In the genomic region with DNA sequence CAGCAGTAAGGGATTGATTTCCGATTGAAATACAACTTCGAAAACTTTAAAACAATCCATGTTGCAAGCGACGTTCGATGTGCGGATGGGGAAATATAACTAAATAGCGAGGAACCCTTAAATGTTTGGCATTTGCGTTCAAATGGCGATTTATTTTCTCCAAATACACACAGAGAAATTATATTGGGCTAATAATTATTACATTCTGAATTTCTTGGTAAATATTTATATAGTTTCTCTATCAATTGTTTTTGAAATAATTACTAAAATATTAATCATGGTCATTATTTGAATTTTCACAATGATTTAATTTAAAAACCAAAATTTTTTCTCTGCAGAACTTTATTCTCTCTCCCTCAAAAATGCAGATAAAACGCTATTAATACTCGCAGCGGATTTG, we compare ENCODE assay signal across 3 fruit fly cellular contexts.
TF ChIP-seq lines count a peak whose summit lies in the region.

TSS of gene CG43210 (minus strand) at position 101 of the 400 bp plus-strand sequence.
TSS of gene hemo (minus strand) at position 101 of the 400 bp plus-strand sequence.

TF ChIP-seq in whole organism, prepupa, 60 proteins besides CTCF, POLR2A, EP300 and RAD21:
- peak; percentile 13 for TF ChIP-seq CG10631 (GFP tag; optimal IDR thresholded peaks at IDR 0.05; lab: Kevin White, UChicago)
- no peak for TF ChIP-seq CG11762 (GFP tag; optimal IDR thresholded peaks at IDR 0.05; lab: Kevin White, UChicago; ENCODE audit: insufficient read depth)

TF ChIP-seq in whole organism, pupa, 21 proteins besides CTCF, POLR2A, EP300 and RAD21:
- TF ChIP-seq CG8159 (tag; optimal IDR thresholded peaks at IDR 0.05; lab: Kevin White, UChicago) (peak; percentile 31), EcR (GFP tag; optimal IDR thresholded peaks at IDR 0.05; lab: Kevin White, UChicago) (no peak), Pif1B (GFP tag; optimal IDR thresholded peaks at IDR 0.05; lab: Kevin White, UChicago) (no peak), CG14655 (GFP tag; optimal IDR thresholded peaks at IDR 0.05; lab: Kevin White, UChicago) (peak; percentile 11), Pif1A (GFP tag; optimal IDR thresholded peaks at IDR 0.05; lab: Kevin White, UChicago) (no peak), CG4496 (GFP tag; IDR thresholded peaks at IDR 0.05; lab: Robert Waterston, UW) (no peak)

TF ChIP-seq in whole organism, wandering third instar larva, 38 proteins besides CTCF, POLR2A, EP300 and RAD21:
- TF ChIP-seq Dfd (GFP tag; optimal IDR thresholded peaks at IDR 0.05; lab: Kevin White, UChicago) (no peak), HLH106 (tag; optimal IDR thresholded peaks at IDR 0.05; lab: Kevin White, UChicago) (peak; percentile 30), fru (GFP tag; optimal IDR thresholded peaks at IDR 0.05; lab: Kevin White, UChicago) (no peak)
